Fruit fly (Drosophila melanogaster) whole organism, embryonic: ENCODE data around the gene CG17959.

Source experiments
- Adf1 ChIP-seq: fragments of 200-800 bp; sonication (Bioruptor generic); IDR thresholded peaks from 2 replicates; pipeline ENCODE4 v1.3.6; 2022; ENCODE audit warnings: missing biosample characterization, missing genetic modification characterization
- Asciz ChIP-seq: fragments of 200-800 bp; sonication (Bioruptor generic); optimal IDR thresholded peaks from 2 replicates; lab custom pipeline; 2017; ENCODE audit warnings: missing biosample characterization, mild to moderate bottlenecking, missing genetic modification characterization, missing genetic modification reagents
- Atf6 ChIP-seq: fragments of 200-800 bp; sonication (Bioruptor generic); IDR thresholded peaks from 2 replicates; pipeline ENCODE4 v1.3.6; 2022; ENCODE audit warnings: missing biosample characterization, missing genetic modification characterization
- CG11247 ChIP-seq: fragments of 200-800 bp; sonication (Bioruptor generic); IDR thresholded peaks from 2 replicates; pipeline ENCODE4 v1.3.6; 2022; ENCODE audit warnings: missing biosample characterization, missing genetic modification characterization
- CG12659 ChIP-seq: fragments of 200-800 bp; sonication (Bioruptor generic); optimal IDR thresholded peaks from 3 replicates; lab custom pipeline; 2017; ENCODE audit warnings: mild to moderate bottlenecking, missing biosample characterization, missing genetic modification reagents, missing genetic modification characterization
- CG13775 ChIP-seq: fragments of 200-800 bp; sonication (Bioruptor generic); optimal IDR thresholded peaks from 3 replicates; lab custom pipeline; 2017; ENCODE audit warnings: missing biosample characterization, mild to moderate bottlenecking, missing genetic modification characterization
- CG13894 ChIP-seq: fragments of 200-800 bp; sonication (Bioruptor generic); optimal IDR thresholded peaks from 3 replicates; lab custom pipeline; 2018; ENCODE audit warnings: missing biosample characterization, mild to moderate bottlenecking, missing genetic modification characterization, moderate library complexity
- CG15011 ChIP-seq: fragments of 200-800 bp; sonication (Bioruptor generic); optimal IDR thresholded peaks from 3 replicates; lab custom pipeline; 2018; ENCODE audit warnings: missing biosample characterization, mild to moderate bottlenecking, missing genetic modification characterization
- CG15601 ChIP-seq: fragments of 200-800 bp; sonication (Bioruptor generic); optimal IDR thresholded peaks from 3 replicates; lab custom pipeline; 2019; ENCODE audit warnings: missing biosample characterization, mild to moderate bottlenecking, missing genetic modification characterization, moderate library complexity
- CG2120 ChIP-seq: fragments of 200-800 bp; sonication (Bioruptor generic); optimal IDR thresholded peaks from 3 replicates; lab custom pipeline; 2016; ENCODE audit warnings: missing biosample characterization, missing genetic modification characterization
- CG33213 ChIP-seq: fragments of 200-800 bp; sonication (Bioruptor generic); optimal IDR thresholded peaks from 3 replicates; lab custom pipeline; 2016; ENCODE audit warnings: missing biosample characterization, missing genetic modification characterization
- CG3407 ChIP-seq: fragments of 200-800 bp; sonication (Bioruptor generic); optimal IDR thresholded peaks from 2 replicates; lab custom pipeline; 2018; ENCODE audit warnings: missing biosample characterization, mild to moderate bottlenecking, missing genetic modification characterization
- CG3838 ChIP-seq: fragments of 200-800 bp; sonication (Bioruptor generic); optimal IDR thresholded peaks from 3 replicates; lab custom pipeline; 2016; ENCODE audit warnings: missing biosample characterization, missing genetic modification characterization
- CG3847 ChIP-seq: fragments of 200-800 bp; sonication (Bioruptor generic); IDR thresholded peaks from 2 replicates; pipeline ENCODE4 v1.3.6; 2022; ENCODE audit warnings: missing biosample characterization, missing genetic modification characterization
- CG3995 ChIP-seq: fragments of 200-800 bp; sonication (Bioruptor generic); optimal IDR thresholded peaks from 3 replicates; lab custom pipeline; 2016; ENCODE audit warnings: missing biosample characterization, missing genetic modification characterization
- CG42726 ChIP-seq: fragments of 200-800 bp; sonication (Bioruptor generic); IDR thresholded peaks from 2 replicates; pipeline ENCODE4 v1.3.6; 2022; ENCODE audit warnings: missing biosample characterization, missing genetic modification characterization; ENCODE audit not compliant: partially characterized antibody
- CG4617 ChIP-seq: fragments of 200-800 bp; sonication (Bioruptor generic); optimal IDR thresholded peaks from 3 replicates; lab custom pipeline; 2016; ENCODE audit warnings: missing biosample characterization, missing genetic modification characterization, borderline replicate concordance
- CG4854 ChIP-seq: fragments of 200-800 bp; sonication (Bioruptor generic); optimal IDR thresholded peaks from 2 replicates; lab custom pipeline; 2016; ENCODE audit warnings: missing biosample characterization, missing genetic modification characterization, inconsistent platforms
- CG6654 ChIP-seq: fragments of 200-800 bp; sonication (Bioruptor generic); optimal IDR thresholded peaks from 2 replicates; lab custom pipeline; 2017; ENCODE audit warnings: missing biosample characterization, mild to moderate bottlenecking, missing genetic modification characterization
- CG6791 ChIP-seq: fragments of 200-800 bp; sonication (Bioruptor generic); IDR thresholded peaks from 3 replicates; pipeline ENCODE4 v1.3.6; 2022; ENCODE audit warnings: missing biosample characterization, missing genetic modification characterization; ENCODE audit not compliant: partially characterized antibody
- CG9437 ChIP-seq: fragments of 200-800 bp; sonication (Bioruptor generic); optimal IDR thresholded peaks from 2 replicates; lab custom pipeline; 2018; ENCODE audit warnings: missing biosample characterization, mild to moderate bottlenecking, missing genetic modification characterization
- CG9817 ChIP-seq: fragments of 200-800 bp; sonication (Bioruptor generic); optimal IDR thresholded peaks from 2 replicates; lab custom pipeline; 2018; ENCODE audit warnings: missing biosample characterization, mild to moderate bottlenecking, missing genetic modification characterization, moderate library complexity
- CoRest ChIP-seq: fragments of 200-800 bp; sonication (Bioruptor generic); optimal IDR thresholded peaks from 3 replicates; lab custom pipeline; 2018; ENCODE audit warnings: missing biosample characterization, mild to moderate bottlenecking, missing genetic modification characterization, moderate library complexity
- Deaf1 ChIP-seq: fragments of 200-800 bp; optimal IDR thresholded peaks from 3 replicates; lab custom pipeline; 2019; ENCODE audit warnings: missing biosample characterization, mild to moderate bottlenecking, missing genetic modification characterization, moderate library complexity
- Dp ChIP-seq: fragments of 200-800 bp; sonication (Bioruptor generic); optimal IDR thresholded peaks from 2 replicates; lab custom pipeline; 2018; ENCODE audit warnings: missing biosample characterization, mild to moderate bottlenecking, missing genetic modification characterization, moderate library complexity
- Drgx ChIP-seq: fragments of 200-800 bp; sonication (Bioruptor generic); IDR thresholded peaks from 2 replicates; pipeline ENCODE4 v1.3.6; 2022; ENCODE audit warnings: missing biosample characterization, missing genetic modification characterization
- HHEX ChIP-seq: fragments of 200-800 bp; sonication (Bioruptor generic); optimal IDR thresholded peaks from 3 replicates; lab custom pipeline; 2017; ENCODE audit warnings: missing biosample characterization, mild to moderate bottlenecking, missing genetic modification characterization, missing genetic modification reagents
- Hmr ChIP-seq: fragments of 200-800 bp; sonication (Bioruptor generic); optimal IDR thresholded peaks from 3 replicates; lab custom pipeline; 2017; ENCODE audit warnings: mild to moderate bottlenecking, missing biosample characterization, missing genetic modification reagents, missing genetic modification characterization
- Hr78 ChIP-seq, 2 experiments: fragments of 200-800 bp in 1 of 2; fragments of >200 bp in 1 of 2; sonication (Bioruptor generic) in 1 of 2; optimal IDR thresholded peaks; 2 replicates each; lab custom pipeline; 2017 to 2019; ENCODE audit warnings: missing biosample characterization in 2 of 2, missing genetic modification characterization in 2 of 2, mild to moderate bottlenecking in 1 of 2, moderate library complexity in 1 of 2
- PHDP ChIP-seq: fragments of 200-800 bp; sonication (Bioruptor generic); optimal IDR thresholded peaks from 3 replicates; lab custom pipeline; 2018; ENCODE audit warnings: missing biosample characterization, mild to moderate bottlenecking, missing genetic modification characterization, moderate library complexity
- Poxn ChIP-seq: fragments of 200-800 bp; sonication (Bioruptor generic); IDR thresholded peaks from 2 replicates; pipeline ENCODE4 v1.3.6; 2022; ENCODE audit warnings: missing biosample characterization, missing genetic modification characterization
- amos ChIP-seq: fragments of 200-800 bp; sonication (Bioruptor generic); IDR thresholded peaks from 2 replicates; pipeline ENCODE4 v1.3.6; 2022; ENCODE audit warnings: missing biosample characterization, missing genetic modification characterization; ENCODE audit not compliant: partially characterized antibody
- bowl ChIP-seq: fragments of 200-800 bp; sonication (Bioruptor generic); IDR thresholded peaks from 2 replicates; pipeline ENCODE4 v1.3.6; 2022; ENCODE audit warnings: missing biosample characterization, missing genetic modification characterization
- fd64A ChIP-seq: fragments of 200-800 bp; sonication (Bioruptor generic); optimal IDR thresholded peaks from 3 replicates; lab custom pipeline; 2018; ENCODE audit warnings: missing biosample characterization, mild to moderate bottlenecking, missing genetic modification characterization
- fru ChIP-seq: fragments of >200 bp; optimal IDR thresholded peaks from 2 replicates; lab custom pipeline; 2017
- gem ChIP-seq: fragments of 200-800 bp; sonication (Bioruptor generic); optimal IDR thresholded peaks from 2 replicates; lab custom pipeline; 2019; ENCODE audit warnings: missing biosample characterization, mild to moderate bottlenecking, missing genetic modification characterization, moderate library complexity
- gsb ChIP-seq: fragments of 200-800 bp; sonication (Bioruptor generic); IDR thresholded peaks from 2 replicates; pipeline ENCODE4 v1.3.6; 2022; ENCODE audit warnings: missing biosample characterization, missing genetic modification characterization
- insv ChIP-seq, 2 experiments: fragments of 200-800 bp; sonication (Bioruptor generic); optimal IDR thresholded peaks; 3 replicates each; lab custom pipeline; 2016 to 2018; ENCODE audit warnings: missing biosample characterization in 2 of 2, missing genetic modification characterization in 2 of 2
- jumu ChIP-seq: fragments of 200-800 bp; sonication (Bioruptor generic); optimal IDR thresholded peaks from 3 replicates; lab custom pipeline; 2016; ENCODE audit warnings: missing biosample characterization, missing genetic modification characterization
- klu ChIP-seq: fragments of 200-800 bp; sonication (Bioruptor generic); IDR thresholded peaks from 2 replicates; pipeline ENCODE4 v1.3.6; 2022; ENCODE audit warnings: missing biosample characterization, missing genetic modification characterization
- lbe ChIP-seq: fragments of 200-800 bp; sonication (Bioruptor generic); optimal IDR thresholded peaks from 2 replicates; lab custom pipeline; 2016; ENCODE audit warnings: missing biosample characterization, mild to moderate bottlenecking, missing genetic modification characterization
- lmd ChIP-seq: fragments of 200-800 bp; sonication (Bioruptor generic); IDR thresholded peaks from 2 replicates; pipeline ENCODE4 v1.3.6; 2022; ENCODE audit warnings: missing biosample characterization, missing genetic modification characterization
- maf-S ChIP-seq: fragments of 200-800 bp; sonication (Bioruptor generic); optimal IDR thresholded peaks from 2 replicates; lab custom pipeline; 2016; ENCODE audit warnings: missing biosample characterization, missing genetic modification characterization
- onecut ChIP-seq: fragments of 200-800 bp; sonication (Bioruptor generic); IDR thresholded peaks from 2 replicates; pipeline ENCODE4 v1.3.6; 2022; ENCODE audit warnings: missing biosample characterization, missing genetic modification characterization
- shn ChIP-seq: fragments of 200-800 bp; sonication (Bioruptor generic); optimal IDR thresholded peaks from 3 replicates; lab custom pipeline; 2016; ENCODE audit warnings: missing biosample characterization, missing genetic modification characterization
- sqz ChIP-seq: fragments of 200-800 bp; sonication (Bioruptor generic); optimal IDR thresholded peaks from 3 replicates; lab custom pipeline; 2018; ENCODE audit warnings: missing biosample characterization, mild to moderate bottlenecking, missing genetic modification characterization
- stc ChIP-seq: fragments of 200-800 bp; sonication (Bioruptor generic); IDR thresholded peaks from 2 replicates; pipeline ENCODE4 v1.3.6; 2022; ENCODE audit warnings: missing biosample characterization, missing genetic modification characterization
- tin ChIP-seq: fragments of 200-800 bp; sonication (Bioruptor generic); optimal IDR thresholded peaks from 3 replicates; lab custom pipeline; 2016; ENCODE audit warnings: missing biosample characterization, missing genetic modification characterization
- tll ChIP-seq, 2 experiments: fragments of 200-800 bp in 1 of 2; fragments of >200 bp in 1 of 2; sonication (Bioruptor generic) in 1 of 2; optimal IDR thresholded peaks; 2 replicates each; lab custom pipeline; 2017 to 2019; ENCODE audit warnings: missing biosample characterization in 2 of 2, missing genetic modification characterization in 2 of 2, mild to moderate bottlenecking in 1 of 2, moderate library complexity in 1 of 2
- zen ChIP-seq: fragments of 200-800 bp; sonication (Bioruptor generic); optimal IDR thresholded peaks from 3 replicates; lab custom pipeline; 2018; ENCODE audit warnings: missing biosample characterization, mild to moderate bottlenecking, missing genetic modification characterization, moderate library complexity
- zf30C ChIP-seq: fragments of 200-800 bp; sonication (Bioruptor generic); optimal IDR thresholded peaks from 3 replicates; lab custom pipeline; 2018; ENCODE audit warnings: missing biosample characterization, mild to moderate bottlenecking, missing genetic modification characterization

CG17959 gene

DNA sequence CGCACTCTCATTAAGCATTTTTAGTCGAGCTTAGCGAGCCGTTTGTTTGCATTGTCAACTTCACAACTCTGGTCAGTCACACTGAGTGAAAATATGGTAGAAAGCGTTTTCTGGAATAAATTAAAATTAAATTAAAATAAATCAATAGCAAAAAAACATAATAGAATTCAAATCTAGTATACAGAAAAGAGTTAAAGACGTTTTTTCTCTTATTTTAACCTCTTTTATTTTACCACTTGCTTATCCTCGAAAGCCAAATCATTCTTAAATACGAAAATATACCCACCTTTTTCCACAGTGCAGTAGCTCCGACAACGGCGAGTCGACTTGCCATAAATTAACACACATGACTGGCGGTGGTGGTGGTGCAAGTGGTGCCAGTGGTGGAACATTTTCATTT is 4.7 kb downstream of the CG17959 start (continued):
- TF ChIP-seq CG11247 (GFP tag; lab: Robert Waterston, UW): no peak
- no peak for TF ChIP-seq tin (GFP tag; lab: Kevin White, UChicago)
- TF ChIP-seq jumu (GFP tag; lab: Kevin White, UChicago): no peak
- no peak for TF ChIP-seq Drgx (GFP tag; lab: Robert Waterston, UW)
- no peak for TF ChIP-seq klu
- no peak for TF ChIP-seq Poxn
- TF ChIP-seq Hmr (GFP tag; lab: Kevin White, UChicago): no peak
- TF ChIP-seq fd64A (GFP tag; lab: Kevin White, UChicago): no peak
- no peak for TF ChIP-seq insv (GFP tag; optimal IDR thresholded peaks at IDR 0.05; lab: Kevin White, UChicago)
- no peak for TF ChIP-seq CG3838 (GFP tag; lab: Kevin White, UChicago)
- no peak for TF ChIP-seq CG9817 (tag; lab: Kevin White, UChicago)
- TF ChIP-seq CG3847 (GFP tag; lab: Robert Waterston, UW): no peak
- TF ChIP-seq HHEX (GFP tag; lab: Kevin White, UChicago): peak; percentile 11
- no peak for TF ChIP-seq Hr78 (GFP tag; optimal IDR thresholded peaks at IDR 0.05; lab: Kevin White, UChicago)
- no peak for TF ChIP-seq gsb
- no peak for TF ChIP-seq Dp (GFP tag; lab: Kevin White, UChicago)
- TF ChIP-seq fru (lab: Kevin White, UChicago): no peak
- TF ChIP-seq CG4854 (GFP tag; lab: Kevin White, UChicago): no peak
- no peak for TF ChIP-seq bowl (GFP tag; lab: Robert Waterston, UW)
- no peak for TF ChIP-seq lbe (GFP tag; lab: Kevin White, UChicago)
- TF ChIP-seq CG2120: peak; percentile 6
- no peak for TF ChIP-seq amos
- TF ChIP-seq sqz (GFP tag; lab: Kevin White, UChicago): no peak
- TF ChIP-seq maf-S (GFP tag; lab: Kevin White, UChicago): no peak
- no peak for TF ChIP-seq CG3995 (GFP tag; lab: Kevin White, UChicago)
- peak; percentile 17 for TF ChIP-seq CG12659 (GFP tag; lab: Kevin White, UChicago)
- TF ChIP-seq CG3407 (GFP tag; lab: Kevin White, UChicago): no peak
- TF ChIP-seq zen: no peak
- TF ChIP-seq CG15011 (GFP tag; lab: Kevin White, UChicago): no peak
- no peak for TF ChIP-seq stc (GFP tag; lab: Robert Waterston, UW)
- no peak for TF ChIP-seq onecut
- TF ChIP-seq lmd: peak; percentile 41; the same call in 1 of the 2 replicates
- TF ChIP-seq PHDP (tag; lab: Kevin White, UChicago): peak; percentile 14
- no peak for TF ChIP-seq CG42726 (GFP tag; lab: Robert Waterston, UW)
- TF ChIP-seq zf30C (GFP tag; lab: Kevin White, UChicago): peak; percentile 22
- no peak for TF ChIP-seq CG13775 (GFP tag; lab: Kevin White, UChicago)
- no peak for TF ChIP-seq Adf1
- TF ChIP-seq tll (GFP tag; optimal IDR thresholded peaks at IDR 0.05; lab: Kevin White, UChicago): no peak
- no peak for TF ChIP-seq CG13894
- TF ChIP-seq gem: peak; percentile 68
- TF ChIP-seq CG6791 (GFP tag; lab: Robert Waterston, UW): no peak
- no peak for TF ChIP-seq CG6654
- no peak for TF ChIP-seq CG33213 (GFP tag; lab: Kevin White, UChicago)
- TF ChIP-seq CoRest: peak; percentile 19
- no peak for TF ChIP-seq Asciz (GFP tag; lab: Kevin White, UChicago)
- no peak for TF ChIP-seq shn
- no peak for TF ChIP-seq CG15601 (tag; lab: Kevin White, UChicago)
- no peak for TF ChIP-seq Deaf1
- no peak for TF ChIP-seq Atf6 (GFP tag; lab: Robert Waterston, UW)
- TF ChIP-seq CG9437 (GFP tag; lab: Kevin White, UChicago): no peak
- no peak for TF ChIP-seq CG4617 (GFP tag; lab: Kevin White, UChicago)
